Fruit fly (Drosophila melanogaster): ENCODE data around the gene CG16721.
A peak's percentile ranks its signal among the peaks of the same experiment; 100 is the strongest.

The CG16721 gene

dm6 chrX:5918499-5919126 is 38.9 kb downstream of the CG16721 start (continued):
- TF ChIP-seq Bteb2 (GFP tag; optimal IDR thresholded peaks at IDR 0.05) (peak; percentile 98), NC2β (GFP tag; optimal IDR thresholded peaks at IDR 0.05) (peak; percentile 98), CG11696 (GFP tag; IDR thresholded peaks at IDR 0.05) (peak; percentile 95), HLH4C (GFP tag; IDR thresholded peaks at IDR 0.05; ENCODE audit: partially characterized antibody) (peak; percentile 78), B-H2 (GFP tag; optimal IDR thresholded peaks at IDR 0.05) (peak; percentile 98), CG8388 (GFP tag; optimal IDR thresholded peaks at IDR 0.05) (peak; percentile 96), BtbVII (GFP tag; optimal IDR thresholded peaks at IDR 0.05) (peak; percentile 99), eyg (GFP tag; optimal IDR thresholded peaks at IDR 0.05) (peak; percentile 97), CG1792 (GFP tag; optimal IDR thresholded peaks at IDR 0.05) (peak; percentile 98), Hr78 (GFP tag; optimal IDR thresholded peaks at IDR 0.05) (peak in 1 of 2 experiments; percentile 90), bcd (GFP tag; optimal IDR thresholded peaks at IDR 0.05) (peak; percentile 99), Hmx (GFP tag; optimal IDR thresholded peaks at IDR 0.05) (peak; percentile 95), usp (GFP tag; optimal IDR thresholded peaks at IDR 0.05) (no peak), CG11247 (GFP tag; IDR thresholded peaks at IDR 0.05) (peak; percentile 99), Adf1 (GFP tag; IDR thresholded peaks at IDR 0.05) (peak; percentile 92), zen (tag; optimal IDR thresholded peaks at IDR 0.05) (peak; percentile 97), lola (GFP tag; optimal IDR thresholded peaks at IDR 0.05) (peak in 1 of 3 experiments; percentile 95), toy (GFP tag; IDR thresholded peaks at IDR 0.05) (peak; percentile 99), tgo (GFP tag; IDR thresholded peaks at IDR 0.05) (peak; percentile 99), CG13296 (GFP tag; optimal IDR thresholded peaks at IDR 0.05) (peak; percentile 99), CG4730 (GFP tag; IDR thresholded peaks at IDR 0.05) (peak; percentile 99), twi (tag; optimal IDR thresholded peaks at IDR 0.05) (peak; percentile 95), gfzf (GFP tag; optimal IDR thresholded peaks at IDR 0.05) (peak; percentile 30), CG32767 (GFP tag; IDR thresholded peaks at IDR 0.05) (peak; percentile 98), crp (GFP tag; optimal IDR thresholded peaks at IDR 0.05) (peak in 1 of 2 experiments; percentile 72), ERR (GFP tag; optimal IDR thresholded peaks at IDR 0.05) (peak; percentile 99), corto (GFP tag; optimal IDR thresholded peaks at IDR 0.05) (peak; percentile 93), TFAM (GFP tag; optimal IDR thresholded peaks at IDR 0.05) (peak; percentile 85), CG15269 (tag; optimal IDR thresholded peaks at IDR 0.05) (peak; percentile 99), CG3407 (GFP tag; optimal IDR thresholded peaks at IDR 0.05) (peak; percentile 97), h (optimal IDR thresholded peaks at IDR 0.05) (no peak), so (GFP tag; IDR thresholded peaks at IDR 0.05) (peak; percentile 99), CG7271 (tag; optimal IDR thresholded peaks at IDR 0.05) (peak; percentile 72), CG9727 (GFP tag; optimal IDR thresholded peaks at IDR 0.05) (peak; percentile 96), Ada2b (GFP tag; IDR thresholded peaks at IDR 0.05) (peak; percentile 100), sim (GFP tag; IDR thresholded peaks at IDR 0.05) (peak; percentile 95), CG4820 (GFP tag; optimal IDR thresholded peaks at IDR 0.05) (peak; percentile 98), peb (GFP tag; IDR thresholded peaks at IDR 0.05) (peak; percentile 99), mirr (GFP tag; optimal IDR thresholded peaks at IDR 0.05) (peak; percentile 99), Lim3 (GFP tag; IDR thresholded peaks at IDR 0.05) (peak; percentile 94), inv (GFP tag; IDR thresholded peaks at IDR 0.05; ENCODE audit: partially characterized antibody) (peak; percentile 90), CG42726 (GFP tag; IDR thresholded peaks at IDR 0.05; ENCODE audit: partially characterized antibody) (peak; percentile 90), slou (GFP tag; optimal IDR thresholded peaks at IDR 0.05) (peak; percentile 98), lbe (GFP tag; optimal IDR thresholded peaks at IDR 0.05) (peak; percentile 98), Meics (GFP tag; optimal IDR thresholded peaks at IDR 0.05) (peak; percentile 99), Xrp1 (GFP tag; IDR thresholded peaks at IDR 0.05) (peak; percentile 99), Oli (tag; optimal IDR thresholded peaks at IDR 0.05) (peak; percentile 99), hkb (optimal IDR thresholded peaks at IDR 0.05) (no peak), hkb (GFP tag; IDR thresholded peaks at IDR 0.05) (peak; percentile 99), CG3847 (GFP tag; IDR thresholded peaks at IDR 0.05) (peak; percentile 99)
